Worm (Caenorhabditis elegans): ENCODE results near the gene elb-1.

ce11 chrIII:11703776-11704093 is 15.5 kb downstream of the elb-1 start, which contains the start of gene col-95:
- TF ChIP-seq klf-2 (GFP tag; conservative IDR thresholded peaks at IDR 0.05) (no peak), tab-1 (GFP tag; IDR thresholded peaks at IDR 0.05) (no peak), med-1 (GFP tag; optimal IDR thresholded peaks at IDR 0.05; ENCODE audit: insufficient read depth) (no peak), flt-1 (GFP tag; IDR thresholded peaks at IDR 0.05) (no peak)
